Worm (Caenorhabditis elegans) whole organism, L3 larva: ENCODE data around the gene Y49F6B.8.

Source experiments
- aly-2 ChIP-seq: fragments of 150-350 bp; optimal IDR thresholded peaks from 2 replicates; lab custom pipeline; 2014; ENCODE audit warnings: missing biosample characterization, missing genetic modification characterization
- ama-1 ChIP-seq: fragments of 150-350 bp; optimal IDR thresholded peaks from 2 replicates; lab custom pipeline; 2018
- egl-27 ChIP-seq: sonication (generic microtip); optimal IDR thresholded peaks from 4 replicates; lab custom pipeline; 2017; ENCODE audit warnings: missing biosample characterization, missing genetic modification reagents, missing genetic modification characterization
- mdl-1 ChIP-seq: fragments of 150-350 bp; optimal IDR thresholded peaks from 2 replicates; lab custom pipeline; 2014; ENCODE audit warnings: missing biosample characterization, missing genetic modification characterization
- ztf-11 ChIP-seq: fragments of 150-350 bp; optimal IDR thresholded peaks from 2 replicates; lab custom pipeline; 2014; ENCODE audit warnings: missing biosample characterization, missing genetic modification characterization

ce11 chrII:3515384-3516053 is 34.0 kb upstream of the Y49F6B.8 start, which contains the start of the genes Y49F6B.14 and clec-125:
- TF ChIP-seq ztf-11 (tag; lab: Kevin White, UChicago) = no peak
- no peak for TF ChIP-seq egl-27 (tag; lab: Kevin White, UChicago)
- TF ChIP-seq ama-1 (lab: Kevin White, UChicago) = no peak
- no peak for TF ChIP-seq mdl-1 (tag; lab: Kevin White, UChicago)
- TF ChIP-seq aly-2 (tag; lab: Kevin White, UChicago) = no peak
